Fruit fly (Drosophila melanogaster): Measurements from ENCODE around the gene SpdS.

SpdS gene

dm6 chr3R:9631564-9631963 lies at the start of gene SpdS:
Gene SpdS, plus strand, starts transcription at chr3R:9631641.
- peak; percentile 80 for TF ChIP-seq fkh (GFP tag; optimal IDR thresholded peaks at IDR 0.05)
- no peak for TF ChIP-seq fd59A (GFP tag; optimal IDR thresholded peaks at IDR 0.05)

DNA sequence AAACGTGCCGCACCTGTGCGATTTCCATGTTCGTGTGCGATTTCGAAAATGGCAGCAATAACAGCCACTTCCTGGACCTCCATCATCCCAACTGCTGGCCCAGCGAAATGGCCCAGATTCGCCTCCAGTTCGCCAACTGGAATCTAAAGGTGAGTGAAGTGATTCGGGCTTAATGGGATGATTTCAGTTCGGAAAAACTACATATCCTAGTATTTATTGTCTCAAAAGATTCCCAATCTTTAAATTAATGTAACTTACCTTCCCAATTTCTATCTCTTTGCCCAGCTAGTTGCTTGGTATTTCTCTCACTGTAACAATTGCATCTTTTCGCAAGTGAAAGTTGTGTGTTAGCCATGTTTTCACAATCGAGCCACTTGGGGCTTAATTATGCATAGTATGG lies 49.5 kb upstream of the SpdS start:
- TF ChIP-seq CG3919 (GFP tag; optimal IDR thresholded peaks at IDR 0.05) (no peak), pdm3 (GFP tag; optimal IDR thresholded peaks at IDR 0.05) (no peak), CG15336 (GFP tag; IDR thresholded peaks at IDR 0.05) (peak; percentile 42; the same call in 1 of the 2 replicates), acj6 (GFP tag; optimal IDR thresholded peaks at IDR 0.05) (no peak), Lpt (GFP tag; optimal IDR thresholded peaks at IDR 0.05) (no peak), CG1621 (tag; optimal IDR thresholded peaks at IDR 0.05) (no peak), OdsH (GFP tag; optimal IDR thresholded peaks at IDR 0.05) (no peak), CG32006 (GFP tag; optimal IDR thresholded peaks at IDR 0.05) (peak; percentile 65), Met (GFP tag; optimal IDR thresholded peaks at IDR 0.05) (no peak), Eip75B (GFP tag; optimal IDR thresholded peaks at IDR 0.05) (no peak), CG6808 (GFP tag; optimal IDR thresholded peaks at IDR 0.05) (no peak), CG16779 (tag; optimal IDR thresholded peaks at IDR 0.05) (no peak), esn (GFP tag; optimal IDR thresholded peaks at IDR 0.05) (no peak), Eip78C (GFP tag) (peak; percentile 52), CG8119 (GFP tag; IDR thresholded peaks at IDR 0.05) (0 out of 3 replicates have a peak, but pooled peaks have one; percentile 43), svp (GFP tag) (no peak), CG3032 (tag; optimal IDR thresholded peaks at IDR 0.05) (no peak), dsx (GFP tag; optimal IDR thresholded peaks at IDR 0.05; ENCODE audit: poor library complexity, severe bottlenecking) (no peak), topi (GFP tag; optimal IDR thresholded peaks at IDR 0.05) (no peak), CG11762 (GFP tag; optimal IDR thresholded peaks at IDR 0.05; ENCODE audit: insufficient read depth) (no peak), Hr4 (GFP tag; optimal IDR thresholded peaks at IDR 0.05) (peak; percentile 74), CG34406 (GFP tag; optimal IDR thresholded peaks at IDR 0.05) (no peak), Eip93F (GFP tag; optimal IDR thresholded peaks at IDR 0.05) (no peak), Sox102F (GFP tag; optimal IDR thresholded peaks at IDR 0.05) (no peak), spab (GFP tag; optimal IDR thresholded peaks at IDR 0.05) (no peak), salr (GFP tag; optimal IDR thresholded peaks at IDR 0.05) (no peak), ss (GFP tag; optimal IDR thresholded peaks at IDR 0.05) (no peak), Gug (GFP tag; IDR thresholded peaks at IDR 0.05) (no peak), CG8632 (GFP tag; optimal IDR thresholded peaks at IDR 0.05) (no peak), achi (GFP tag; optimal IDR thresholded peaks at IDR 0.05) (no peak)

DNA sequence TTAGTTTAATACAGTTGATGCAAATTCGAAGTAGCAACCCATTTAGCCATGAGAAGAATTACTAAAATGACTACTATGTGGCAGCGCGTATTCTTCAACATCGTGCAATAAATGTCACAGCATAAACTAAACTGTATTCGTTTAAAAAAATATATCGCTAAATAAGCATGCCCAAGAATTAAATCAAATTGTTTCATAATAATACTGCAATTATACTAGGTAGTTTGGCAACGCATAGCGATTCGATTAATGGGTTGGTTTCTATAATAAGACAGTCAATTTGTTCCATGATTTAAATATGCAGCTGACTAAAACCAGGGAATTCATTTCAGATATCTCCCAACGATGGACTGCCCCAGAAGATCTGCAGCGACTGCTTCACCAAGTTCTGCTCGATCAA lies 48.3 kb upstream of the SpdS start, which contains the start of gene CG33654:
Gene CG33654, minus strand, starts transcription at position 101 of the 400 bp plus-strand sequence.
- TF ChIP-seq CG6854 (GFP tag; optimal IDR thresholded peaks at IDR 0.05): no peak
- no peak for TF ChIP-seq pdm3 (GFP tag; optimal IDR thresholded peaks at IDR 0.05)
- no peak for TF ChIP-seq CG7368 (GFP tag; optimal IDR thresholded peaks at IDR 0.05)
- TF ChIP-seq topi (GFP tag; optimal IDR thresholded peaks at IDR 0.05): no peak
- no peak for TF ChIP-seq Hr38 (GFP tag; optimal IDR thresholded peaks at IDR 0.05)
- no peak for TF ChIP-seq CG15336 (GFP tag; IDR thresholded peaks at IDR 0.05)
- TF ChIP-seq Smox (GFP tag; optimal IDR thresholded peaks at IDR 0.05): no peak
- TF ChIP-seq CG10631 (GFP tag; optimal IDR thresholded peaks at IDR 0.05): no peak
- no peak for TF ChIP-seq Eip93F (GFP tag; optimal IDR thresholded peaks at IDR 0.05)
- no peak for TF ChIP-seq CG1621 (tag; optimal IDR thresholded peaks at IDR 0.05)
- TF ChIP-seq esn (GFP tag; optimal IDR thresholded peaks at IDR 0.05): no peak
- TF ChIP-seq CG6792 (GFP tag; optimal IDR thresholded peaks at IDR 0.05): no peak
- no peak for TF ChIP-seq Hr4 (GFP tag; optimal IDR thresholded peaks at IDR 0.05)
- no peak for TF ChIP-seq CG8119 (GFP tag; IDR thresholded peaks at IDR 0.05)
- no peak for TF ChIP-seq CG32006 (GFP tag; optimal IDR thresholded peaks at IDR 0.05)
- TF ChIP-seq CG6276 (GFP tag; optimal IDR thresholded peaks at IDR 0.05): no peak
- no peak for TF ChIP-seq CG8319 (GFP tag; optimal IDR thresholded peaks at IDR 0.05)
- no peak for TF ChIP-seq salr (GFP tag; optimal IDR thresholded peaks at IDR 0.05)
- no peak for TF ChIP-seq CG6163 (GFP tag; IDR thresholded peaks at IDR 0.05)
- TF ChIP-seq Hr39 (GFP tag; optimal IDR thresholded peaks at IDR 0.05): no peak

Measured in whole organism, prepupa.